Fruit fly (Drosophila melanogaster) whole organism, embryonic: ENCODE results near the gene CG15141.
A peak's percentile ranks its signal among the peaks of the same experiment; 100 is the strongest.

Experiments
- B-H2 ChIP-seq: fragments of 200-800 bp; sonication (Bioruptor generic); optimal IDR thresholded peaks from 2 replicates; lab custom pipeline; 2018; ENCODE audit warnings: missing biosample characterization, mild to moderate bottlenecking, missing genetic modification characterization
- Bteb2 ChIP-seq: fragments of 200-800 bp; sonication (Bioruptor generic); optimal IDR thresholded peaks from 2 replicates; lab custom pipeline; 2016; ENCODE audit warnings: missing biosample characterization, missing genetic modification characterization
- CG10147 ChIP-seq: fragments of 200-800 bp; sonication (Bioruptor generic); optimal IDR thresholded peaks from 2 replicates; lab custom pipeline; 2019; ENCODE audit warnings: missing biosample characterization, mild to moderate bottlenecking, missing genetic modification characterization, moderate library complexity
- CG10654 ChIP-seq: fragments of 200-800 bp; sonication (Bioruptor generic); optimal IDR thresholded peaks from 2 replicates; lab custom pipeline; 2016; ENCODE audit warnings: missing biosample characterization, missing genetic modification characterization
- CG10959 ChIP-seq: fragments of 200-800 bp; sonication (Bioruptor generic); IDR thresholded peaks from 2 replicates; pipeline ENCODE4 v1.3.6; 2022; ENCODE audit warnings: missing biosample characterization, missing genetic modification characterization
- CG11456 ChIP-seq: fragments of 200-800 bp; sonication (Bioruptor generic); IDR thresholded peaks from 3 replicates; pipeline ENCODE4 v1.3.6; 2022; ENCODE audit warnings: missing biosample characterization, missing genetic modification characterization
- CG11723 ChIP-seq: fragments of 200-800 bp; sonication (Bioruptor generic); optimal IDR thresholded peaks from 2 replicates; lab custom pipeline; 2017; ENCODE audit warnings: missing biosample characterization, mild to moderate bottlenecking, missing genetic modification characterization
- CG12071 ChIP-seq: fragments of 200-800 bp; sonication (Bioruptor generic); optimal IDR thresholded peaks from 3 replicates; lab custom pipeline; 2018; ENCODE audit warnings: missing biosample characterization, mild to moderate bottlenecking, missing genetic modification characterization
- CG12219 ChIP-seq: fragments of 200-800 bp; sonication (Bioruptor generic); optimal IDR thresholded peaks from 3 replicates; lab custom pipeline; 2018; ENCODE audit warnings: missing biosample characterization, mild to moderate bottlenecking, missing genetic modification characterization
- CG12744 ChIP-seq: fragments of 200-800 bp; sonication (Bioruptor generic); optimal IDR thresholded peaks from 2 replicates; lab custom pipeline; 2016; ENCODE audit warnings: missing biosample characterization, missing genetic modification characterization
- CG1529 ChIP-seq: fragments of 200-800 bp; sonication (Bioruptor generic); optimal IDR thresholded peaks from 3 replicates; lab custom pipeline; 2018; ENCODE audit warnings: missing biosample characterization, missing genetic modification characterization
- CG1602 ChIP-seq: fragments of 200-800 bp; sonication (Bioruptor generic); optimal IDR thresholded peaks from 3 replicates; lab custom pipeline; 2016; ENCODE audit warnings: missing biosample characterization, missing genetic modification characterization
- CG2199 ChIP-seq: fragments of 200-800 bp; sonication (Bioruptor generic); IDR thresholded peaks from 3 replicates; pipeline ENCODE4 v1.3.6; 2022; ENCODE audit warnings: missing biosample characterization, missing genetic modification characterization
- CG31224 ChIP-seq: fragments of 200-800 bp; sonication (Bioruptor generic); IDR thresholded peaks from 2 replicates; pipeline ENCODE4 v1.3.6; 2022; ENCODE audit warnings: missing biosample characterization, missing genetic modification characterization
- CG4617 ChIP-seq: fragments of 200-800 bp; sonication (Bioruptor generic); optimal IDR thresholded peaks from 3 replicates; lab custom pipeline; 2016; ENCODE audit warnings: missing biosample characterization, missing genetic modification characterization, borderline replicate concordance
- CG6254 ChIP-seq: fragments of 200-800 bp; sonication (Bioruptor generic); optimal IDR thresholded peaks from 3 replicates; lab custom pipeline; 2017; ENCODE audit warnings: mild to moderate bottlenecking, missing biosample characterization, missing genetic modification reagents, missing genetic modification characterization
- CG6791 ChIP-seq: fragments of 200-800 bp; sonication (Bioruptor generic); IDR thresholded peaks from 3 replicates; pipeline ENCODE4 v1.3.6; 2022; ENCODE audit warnings: missing biosample characterization, missing genetic modification characterization; ENCODE audit not compliant: partially characterized antibody
- CrebB ChIP-seq: fragments of 200-800 bp; sonication (Bioruptor generic); optimal IDR thresholded peaks from 3 replicates; lab custom pipeline; 2018; ENCODE audit warnings: missing biosample characterization, mild to moderate bottlenecking, missing genetic modification characterization
- D19B ChIP-seq: fragments of 200-800 bp; sonication (Bioruptor generic); optimal IDR thresholded peaks from 2 replicates; lab custom pipeline; 2017; ENCODE audit warnings: missing biosample characterization, mild to moderate bottlenecking, missing genetic modification characterization
- Deaf1 ChIP-seq: fragments of 200-800 bp; optimal IDR thresholded peaks from 3 replicates; lab custom pipeline; 2019; ENCODE audit warnings: missing biosample characterization, mild to moderate bottlenecking, missing genetic modification characterization, moderate library complexity
- MTF-1 ChIP-seq: fragments of 200-800 bp; sonication (Bioruptor generic); optimal IDR thresholded peaks from 2 replicates; lab custom pipeline; 2018; ENCODE audit warnings: missing biosample characterization, mild to moderate bottlenecking, missing genetic modification characterization, borderline replicate concordance
- Meics ChIP-seq: fragments of 200-800 bp; sonication (Bioruptor generic); optimal IDR thresholded peaks from 2 replicates; lab custom pipeline; 2017; ENCODE audit warnings: missing biosample characterization, mild to moderate bottlenecking, missing genetic modification characterization
- Myb ChIP-seq: fragments of 200-800 bp; sonication (Bioruptor generic); optimal IDR thresholded peaks from 2 replicates; lab custom pipeline; 2016; ENCODE audit warnings: missing biosample characterization, missing genetic modification characterization
- NC2α ChIP-seq: fragments of 200-800 bp; sonication (Bioruptor generic); optimal IDR thresholded peaks from 2 replicates; lab custom pipeline; 2016; ENCODE audit warnings: missing biosample characterization, missing genetic modification characterization
- Neu2 ChIP-seq: fragments of 200-800 bp; sonication (Bioruptor generic); optimal IDR thresholded peaks from 3 replicates; lab custom pipeline; 2016; ENCODE audit warnings: missing biosample characterization, missing genetic modification characterization, borderline replicate concordance
- Pdp1 ChIP-seq, 2 experiments: fragments of 200-800 bp; sonication (Bioruptor generic); optimal IDR thresholded peaks; 3 replicates each; lab custom pipeline; 2016; ENCODE audit warnings: missing biosample characterization in 2 of 2, missing genetic modification characterization in 2 of 2, mild to moderate bottlenecking in 1 of 2, moderate library complexity in 1 of 2
- Six4 ChIP-seq: fragments of 200-800 bp; sonication (Bioruptor generic); optimal IDR thresholded peaks from 2 replicates; lab custom pipeline; 2016; ENCODE audit warnings: missing biosample characterization, missing genetic modification characterization
- Usf ChIP-seq: fragments of 200-800 bp; sonication (Bioruptor generic); optimal IDR thresholded peaks from 2 replicates; lab custom pipeline; 2017; ENCODE audit warnings: missing genotype, missing biosample characterization, missing genetic modification characterization
- Vsx1 ChIP-seq: fragments of 200-800 bp; sonication (Bioruptor generic); optimal IDR thresholded peaks from 2 replicates; lab custom pipeline; 2017; ENCODE audit warnings: missing biosample characterization, mild to moderate bottlenecking, missing genetic modification characterization, missing genetic modification reagents
- Xrp1 ChIP-seq: fragments of 200-800 bp; sonication (Bioruptor generic); IDR thresholded peaks from 2 replicates; pipeline ENCODE4 v1.3.6; 2022; ENCODE audit warnings: missing biosample characterization, missing genetic modification characterization
- ap ChIP-seq: fragments of 200-800 bp; sonication (Bioruptor generic); IDR thresholded peaks from 2 replicates; pipeline ENCODE4 v1.3.6; 2022; ENCODE audit warnings: missing biosample characterization, missing genetic modification characterization
- bcd ChIP-seq: fragments of 200-800 bp; sonication (Bioruptor generic); optimal IDR thresholded peaks from 2 replicates; lab custom pipeline; 2017; ENCODE audit warnings: missing biosample characterization, mild to moderate bottlenecking, missing genetic modification characterization
- cad ChIP-seq: fragments of >200 bp; optimal IDR thresholded peaks from 2 replicates; lab custom pipeline; 2017; ENCODE audit warnings: missing biosample characterization, missing genetic modification characterization
- chinmo ChIP-seq: fragments of 200-800 bp; sonication (Bioruptor generic); IDR thresholded peaks from 4 replicates; pipeline ENCODE4 v1.3.6; 2022; ENCODE audit warnings: missing biosample characterization, missing genetic modification characterization; ENCODE audit not compliant: partially characterized antibody
- corto ChIP-seq: fragments of 200-800 bp; sonication (Bioruptor generic); optimal IDR thresholded peaks from 2 replicates; lab custom pipeline; 2016; ENCODE audit warnings: missing biosample characterization, mild to moderate bottlenecking, missing genetic modification characterization, moderate library complexity
- dimm ChIP-seq: fragments of 200-800 bp; sonication (Bioruptor generic); IDR thresholded peaks from 2 replicates; pipeline ENCODE4 v1.3.6; 2022; ENCODE audit warnings: missing biosample characterization, missing genetic modification characterization
- disco-r ChIP-seq: fragments of 200-800 bp; sonication (Bioruptor generic); optimal IDR thresholded peaks from 2 replicates; lab custom pipeline; 2016; ENCODE audit warnings: missing biosample characterization, missing genetic modification characterization
- dm ChIP-seq: fragments of 200-800 bp; sonication (Bioruptor generic); optimal IDR thresholded peaks from 3 replicates; lab custom pipeline; 2016; ENCODE audit warnings: missing biosample characterization, missing genetic modification characterization
- exex ChIP-seq: fragments of 200-800 bp; sonication (Bioruptor generic); optimal IDR thresholded peaks from 4 replicates; lab custom pipeline; 2018; ENCODE audit warnings: missing biosample characterization, mild to moderate bottlenecking, missing genetic modification characterization, moderate library complexity
- fu2 ChIP-seq: fragments of 200-800 bp; sonication (Bioruptor generic); optimal IDR thresholded peaks from 2 replicates; lab custom pipeline; 2016; ENCODE audit warnings: missing biosample characterization, missing genetic modification characterization
- ham ChIP-seq: fragments of 200-800 bp; sonication (Bioruptor generic); IDR thresholded peaks from 2 replicates; pipeline ENCODE4 v1.3.6; 2022; ENCODE audit warnings: missing biosample characterization, missing genetic modification characterization
- kay ChIP-seq: fragments of 200-800 bp; sonication (Bioruptor generic); optimal IDR thresholded peaks from 2 replicates; lab custom pipeline; 2016; ENCODE audit warnings: missing biosample characterization, missing genetic modification characterization
- lilli ChIP-seq: fragments of 200-800 bp; sonication (Bioruptor generic); optimal IDR thresholded peaks from 3 replicates; lab custom pipeline; 2016; ENCODE audit warnings: missing biosample characterization, missing genetic modification characterization
- nau ChIP-seq: fragments of 200-800 bp; sonication (Bioruptor generic); optimal IDR thresholded peaks from 3 replicates; lab custom pipeline; 2017; ENCODE audit warnings: missing biosample characterization, mild to moderate bottlenecking, missing genetic modification characterization, missing genetic modification reagents
- nom ChIP-seq: fragments of 200-800 bp; sonication (Bioruptor generic); optimal IDR thresholded peaks from 2 replicates; lab custom pipeline; 2017; ENCODE audit warnings: missing biosample characterization, missing genetic modification characterization, mild to moderate bottlenecking, moderate library complexity, missing genetic modification reagents
- sc ChIP-seq, 3 experiments: fragments of >200 bp in 2 of 3; fragments of 200-800 bp in 1 of 3; sonication (Bioruptor generic) in 1 of 3; optimal IDR thresholded peaks; 2 replicates in 2 of 3; 3 replicates in 1 of 3; lab custom pipeline; 2017; ENCODE audit warnings: mild to moderate bottlenecking in 1 of 3, missing biosample characterization in 1 of 3, missing genetic modification characterization in 1 of 3, missing genetic modification reagents in 1 of 3
- slou ChIP-seq: fragments of 200-800 bp; sonication (Bioruptor generic); optimal IDR thresholded peaks from 3 replicates; lab custom pipeline; 2016; ENCODE audit warnings: missing biosample characterization, missing genetic modification characterization
- usp ChIP-seq: fragments of >200 bp; optimal IDR thresholded peaks from 2 replicates; lab custom pipeline; 2017; ENCODE audit warnings: missing biosample characterization, missing genetic modification characterization

Gene CG15141

dm6 chr2L:17449608-17450504 is 39.4 kb downstream of the CG15141 start, which contains the start of gene dl (continued):
- TF ChIP-seq usp (GFP tag; lab: Kevin White, UChicago) (no peak), Xrp1 (GFP tag; lab: Robert Waterston, UW) (no peak), CG12071 (GFP tag; lab: Kevin White, UChicago) (no peak), CG10959 (GFP tag; lab: Robert Waterston, UW) (no peak), fu2 (GFP tag; lab: Kevin White, UChicago) (no peak), disco-r (GFP tag; lab: Kevin White, UChicago) (no peak), Bteb2 (GFP tag; lab: Kevin White, UChicago) (no peak), Vsx1 (GFP tag; lab: Kevin White, UChicago) (no peak), NC2α (GFP tag; lab: Kevin White, UChicago) (no peak), CG4617 (GFP tag; lab: Kevin White, UChicago) (no peak), CG6254 (GFP tag; lab: Kevin White, UChicago) (no peak), slou (GFP tag; lab: Kevin White, UChicago) (no peak), CG12219 (GFP tag; lab: Kevin White, UChicago) (no peak), CG31224 (GFP tag; lab: Robert Waterston, UW) (no peak), CG11456 (GFP tag; lab: Robert Waterston, UW) (0 out of 3 replicates have a peak, but pooled peaks have one; percentile 7), B-H2 (no peak), D19B (peak; percentile 84), chinmo (GFP tag; lab: Robert Waterston, UW) (peak; percentile 85; the same call in 3 of the 4 replicates), CG1602 (GFP tag; lab: Kevin White, UChicago) (no peak), lilli (no peak), ap (GFP tag; lab: Robert Waterston, UW) (no peak), Six4 (no peak), corto (no peak), Neu2 (no peak), CG12744 (no peak), kay (GFP tag; lab: Kevin White, UChicago) (no peak), Usf (GFP tag; lab: Kevin White, UChicago) (no peak), Meics (GFP tag; lab: Kevin White, UChicago) (peak; percentile 6), cad (GFP tag; lab: Kevin White, UChicago) (no peak), ham (GFP tag; lab: Robert Waterston, UW) (no peak), nom (GFP tag; lab: Kevin White, UChicago) (peak; percentile 18), nau (GFP tag; lab: Kevin White, UChicago) (peak; percentile 23), bcd (GFP tag; lab: Kevin White, UChicago) (no peak), MTF-1 (GFP tag; lab: Kevin White, UChicago) (no peak), CG6791 (GFP tag; lab: Robert Waterston, UW) (no peak), CG1529 (no peak), dm (GFP tag; lab: Kevin White, UChicago) (no peak), CrebB (tag; lab: Kevin White, UChicago) (no peak), Deaf1 (tag; lab: Kevin White, UChicago) (no peak), CG2199 (peak; percentile 13; the same call in 1 of the 3 replicates), Pdp1 (GFP tag; optimal IDR thresholded peaks at IDR 0.05; lab: Kevin White, UChicago) (peak in 1 of 2 experiments; percentile 81), Myb (GFP tag; lab: Kevin White, UChicago) (peak; percentile 66), CG10147 (GFP tag; lab: Kevin White, UChicago) (no peak), dimm (GFP tag; lab: Robert Waterston, UW) (no peak), exex (peak; percentile 95), CG11723 (GFP tag; lab: Kevin White, UChicago) (no peak), sc (optimal IDR thresholded peaks at IDR 0.05; lab: Kevin White, UChicago) (no peak), sc (GFP tag; optimal IDR thresholded peaks at IDR 0.05; lab: Kevin White, UChicago) (no peak), CG10654 (GFP tag; lab: Kevin White, UChicago) (no peak)
